Worm (Caenorhabditis elegans) whole organism, L1 larva: ENCODE measurements around the gene cyn-13.

Source experiments
- efl-3 ChIP-seq: fragments of 200-800 bp; sonication (Bioruptor generic); optimal IDR thresholded peaks from 2 replicates; lab custom pipeline; 2018; ENCODE audit warnings: mild to moderate bottlenecking, missing genetic modification characterization, missing compliant biosample characterization
- mab-9 ChIP-seq: fragments of 200-800 bp; sonication (Bioruptor generic); IDR thresholded peaks from 2 replicates; pipeline ENCODE4 v1.3.6; 2022; ENCODE audit warnings: missing genetic modification reagents, missing genetic modification characterization, missing compliant biosample characterization
- snpc-4 ChIP-seq: fragments of 150-350 bp; optimal IDR thresholded peaks from 2 replicates; lab custom pipeline; 2014; ENCODE audit warnings: missing biosample characterization, missing genetic modification characterization
- unc-86 ChIP-seq: sonication (generic microtip); optimal IDR thresholded peaks from 2 replicates; lab custom pipeline; 2016; ENCODE audit warnings: missing genetic modification characterization, missing compliant biosample characterization
- vab-15 ChIP-seq: sonication (generic microtip); optimal IDR thresholded peaks from 2 replicates; lab custom pipeline; 2017; ENCODE audit warnings: missing genotype, mild to moderate bottlenecking, missing genetic modification characterization, missing compliant biosample characterization

- TF ChIP-seq unc-86 (no peak), vab-15 (no peak), snpc-4 (tag; lab: Kevin White, UChicago) (no peak), mab-9 (GFP tag; lab: Robert Waterston, UW) (no peak), efl-3 (GFP tag; lab: Kevin White, UChicago) (no peak)
These were observed 32.1 kb downstream of the cyn-13 start for ce11 chrIV:17084317-17084716.
